Worm (Caenorhabditis elegans): ENCODE results near the gene Y59H11AM.1.

Y59H11AM.1 gene

DNA sequence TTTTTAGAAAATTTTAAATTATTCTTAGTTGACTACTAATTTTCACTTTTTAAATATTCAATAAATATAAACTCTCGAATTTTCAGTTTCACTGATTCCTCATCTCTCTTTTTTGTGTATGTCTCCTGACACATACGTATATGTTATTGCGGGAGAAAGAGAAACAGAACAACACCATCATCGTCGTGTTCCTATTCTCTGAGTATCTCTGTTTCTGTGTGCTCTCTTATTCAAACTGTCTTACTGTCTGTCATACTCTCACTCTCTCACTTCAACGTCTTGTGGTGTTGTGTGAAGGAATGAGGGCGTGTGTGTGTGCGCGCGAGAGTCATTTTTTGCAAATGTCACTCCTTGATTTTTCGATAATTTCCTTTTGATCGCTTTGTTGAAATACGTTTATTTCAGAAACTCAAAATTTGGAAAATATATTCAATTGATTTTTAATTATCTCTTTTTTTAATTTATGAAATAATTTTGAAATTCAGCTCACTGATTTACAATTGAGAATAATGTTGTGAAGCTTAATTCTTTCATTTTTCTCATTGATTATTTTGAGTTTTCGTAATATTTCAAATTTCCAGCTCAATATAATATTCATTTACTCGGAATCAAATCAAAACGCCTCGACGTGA is 49.0 kb downstream of the Y59H11AM.1 start, which contains the start of gene lin-49 (continued):
- TF ChIP-seq nhr-111 (GFP tag; optimal IDR thresholded peaks at IDR 0.05) = no peak
- TF ChIP-seq ceh-20 (GFP tag; IDR thresholded peaks at IDR 0.05) = no peak
- TF ChIP-seq ZK337.2 (GFP tag; IDR thresholded peaks at IDR 0.05) = no peak
- TF ChIP-seq nhr-10 (tag; optimal IDR thresholded peaks at IDR 0.05) = no peak
- no peak for TF ChIP-seq aly-2 (tag; optimal IDR thresholded peaks at IDR 0.05)
- no peak; the same call in 1 of the 2 replicates for TF ChIP-seq lin-1 (GFP tag; IDR thresholded peaks at IDR 0.05)
- no peak for TF ChIP-seq ceh-62 (tag; optimal IDR thresholded peaks at IDR 0.05)
- TF ChIP-seq F10B5.3 (tag; optimal IDR thresholded peaks at IDR 0.05) = no peak
- no peak for TF ChIP-seq F26F4.8 (GFP tag; conservative IDR thresholded peaks at IDR 0.05)
- TF ChIP-seq hlh-11 (tag; optimal IDR thresholded peaks at IDR 0.05) = peak; percentile 86
- no peak for TF ChIP-seq nhr-42 (GFP tag; IDR thresholded peaks at IDR 0.05)
- no peak for TF ChIP-seq ceh-32 (tag; optimal IDR thresholded peaks at IDR 0.05; ENCODE audit: poor library complexity)
- TF ChIP-seq zip-2 (tag; optimal IDR thresholded peaks at IDR 0.05) = no peak
- no peak for TF ChIP-seq gei-8 (GFP tag; optimal IDR thresholded peaks at IDR 0.05)
- peak; percentile 9 to 83 for TF ChIP-seq mdl-1 (tag; optimal IDR thresholded peaks at IDR 0.05)
- TF ChIP-seq mdt-29 (GFP tag; IDR thresholded peaks at IDR 0.05) = no peak
- TF ChIP-seq snpc-4 (tag; optimal IDR thresholded peaks at IDR 0.05) = no peak

All from whole organism, L4 larva.